Worm (Caenorhabditis elegans): ENCODE data around the gene T04C12.33.

The T04C12.33 gene

ce11 chrV:11048678-11049077, 3.3 kb upstream of the T04C12.33 start, which contains the start of gene srh-74:
Gene srh-74, minus strand, starts transcription at chrV:11048778.
- TF ChIP-seq ZK546.5 (tag; optimal IDR thresholded peaks at IDR 0.05) = no peak

- TF ChIP-seq ztf-11 (tag; optimal IDR thresholded peaks at IDR 0.05) = no peak
- TF ChIP-seq mdl-1 (tag; optimal IDR thresholded peaks at IDR 0.05) = no peak
- TF ChIP-seq fos-1 (tag; optimal IDR thresholded peaks at IDR 0.05) = no peak
Observed at ce11 chrV:11053827-11054226, 1.8 kb downstream of the T04C12.33 start, which contains the start of gene T04C12.7. Gene T04C12.7, plus strand, starts transcription at chrV:11054127.

ce11 chrV:11056484-11056883, 4.5 kb downstream of the T04C12.33 start:
- no peak for TF ChIP-seq C34F6.9 (tag; optimal IDR thresholded peaks at IDR 0.05)
- no peak for TF ChIP-seq alr-1 (tag; optimal IDR thresholded peaks at IDR 0.05)
- no peak for TF ChIP-seq nhr-25 (tag; optimal IDR thresholded peaks at IDR 0.05)
- TF ChIP-seq ztf-1 (GFP tag; conservative IDR thresholded peaks at IDR 0.05) = no peak
- no peak for TF ChIP-seq ztf-4 (tag; optimal IDR thresholded peaks at IDR 0.05)
- no peak for TF ChIP-seq mab-5 (tag; optimal IDR thresholded peaks at IDR 0.05)

ce11 chrV:11057043-11057442, 5.0 kb downstream of the T04C12.33 start, which contains the start of gene srh-75:
Gene srh-75, minus strand, starts transcription at chrV:11057143.
- TF ChIP-seq gmeb-1 (tag; optimal IDR thresholded peaks at IDR 0.05) (no peak), ZK546.5 (tag; optimal IDR thresholded peaks at IDR 0.05) (no peak), dmd-4 (tag; optimal IDR thresholded peaks at IDR 0.05) (no peak), nhr-12 (tag; optimal IDR thresholded peaks at IDR 0.05) (no peak), nhr-237 (tag; optimal IDR thresholded peaks at IDR 0.05) (no peak), unc-39 (tag; optimal IDR thresholded peaks at IDR 0.05) (no peak)

- TF ChIP-seq Y55F3AM.14 (GFP tag; optimal IDR thresholded peaks at IDR 0.05) (no peak), nhr-10 (tag; optimal IDR thresholded peaks at IDR 0.05) (no peak), sma-9 (GFP tag; optimal IDR thresholded peaks at IDR 0.05) (peak; percentile 9), sma-9 (tag; optimal IDR thresholded peaks at IDR 0.05) (no peak), nhr-25 (tag; optimal IDR thresholded peaks at IDR 0.05) (peak; percentile 29), nhr-12 (tag; optimal IDR thresholded peaks at IDR 0.05) (no peak), ama-1 (optimal IDR thresholded peaks at IDR 0.05) (peak; percentile 56), ztf-4 (tag; optimal IDR thresholded peaks at IDR 0.05) (no peak), aly-2 (tag; optimal IDR thresholded peaks at IDR 0.05) (no peak)
Observed at ce11 chrV:11059180-11059579, 7.2 kb downstream of the T04C12.33 start, which contains the start of gene T04C12.1. Gene T04C12.1, minus strand, starts transcription at chrV:11059269.

- TF ChIP-seq nhr-77 (tag; optimal IDR thresholded peaks at IDR 0.05) (no peak), ztf-11 (tag; optimal IDR thresholded peaks at IDR 0.05) (no peak), peb-1 (tag; optimal IDR thresholded peaks at IDR 0.05) (no peak), R02D3.7 (tag; optimal IDR thresholded peaks at IDR 0.05) (no peak), nhr-25 (tag; optimal IDR thresholded peaks at IDR 0.05) (peak; percentile 64), blmp-1 (tag; optimal IDR thresholded peaks at IDR 0.05; ENCODE audit: insufficient read depth) (peak; percentile 95), elt-1 (tag; optimal IDR thresholded peaks at IDR 0.05) (no peak), nhr-11 (tag; optimal IDR thresholded peaks at IDR 0.05) (no peak), lsy-2 (tag; optimal IDR thresholded peaks at IDR 0.05) (no peak), nhr-6 (tag; optimal IDR thresholded peaks at IDR 0.05) (peak; percentile 13), ceh-82 (tag; optimal IDR thresholded peaks at IDR 0.05) (no peak), nhr-21 (tag; optimal IDR thresholded peaks at IDR 0.05) (no peak), Y55F3AM.14 (GFP tag; optimal IDR thresholded peaks at IDR 0.05) (no peak), fos-1 (tag; optimal IDR thresholded peaks at IDR 0.05) (peak; percentile 12), crh-2 (tag; optimal IDR thresholded peaks at IDR 0.05) (peak; percentile 69), zag-1 (tag; optimal IDR thresholded peaks at IDR 0.05) (no peak), nhr-129 (tag; optimal IDR thresholded peaks at IDR 0.05) (peak; percentile 58), elt-3 (tag; optimal IDR thresholded peaks at IDR 0.05) (no peak), F13H6.1 (tag; optimal IDR thresholded peaks at IDR 0.05) (no peak), mab-5 (tag; optimal IDR thresholded peaks at IDR 0.05) (no peak), sma-9 (GFP tag; optimal IDR thresholded peaks at IDR 0.05) (no peak), sma-9 (tag; optimal IDR thresholded peaks at IDR 0.05) (no peak), sem-4 (tag; optimal IDR thresholded peaks at IDR 0.05) (no peak), mdl-1 (tag; optimal IDR thresholded peaks at IDR 0.05) (no peak)
Observed at ce11 chrV:11060239-11060984, 8.4 kb downstream of the T04C12.33 start, which contains the start of gene T04C12.11. Gene T04C12.11, minus strand, starts transcription at chrV:11060289.

All from whole organism, L2 larva.